Worm (Caenorhabditis elegans) whole organism, L2 larva: ENCODE measurements around the gene ddr-2.

Experiments
- C34F6.9 ChIP-seq: fragments of 150-350 bp; optimal IDR thresholded peaks from 2 replicates; lab custom pipeline; 2014; ENCODE audit warnings: missing biosample characterization, missing genetic modification characterization
- F13H6.1 ChIP-seq: sonication (generic microtip); optimal IDR thresholded peaks from 2 replicates; lab custom pipeline; 2016; ENCODE audit warnings: missing genetic modification characterization, missing compliant biosample characterization
- Y55F3AM.14 ChIP-seq: fragments of 200-800 bp; sonication (Bioruptor generic); optimal IDR thresholded peaks from 2 replicates; lab custom pipeline; 2018; ENCODE audit warnings: mild to moderate bottlenecking, missing genetic modification characterization, missing compliant biosample characterization
- ZK546.5 ChIP-seq: sonication (generic microtip); optimal IDR thresholded peaks from 2 replicates; lab custom pipeline; 2017; ENCODE audit warnings: missing biosample characterization, missing genetic modification characterization
- alr-1 ChIP-seq: fragments of 150-350 bp; optimal IDR thresholded peaks from 2 replicates; lab custom pipeline; 2014; ENCODE audit warnings: missing biosample characterization, missing genetic modification characterization
- aly-2 ChIP-seq: fragments of 150-350 bp; optimal IDR thresholded peaks from 2 replicates; lab custom pipeline; 2014; ENCODE audit warnings: missing biosample characterization, missing genetic modification characterization
- ama-1 ChIP-seq: fragments of 150-350 bp; optimal IDR thresholded peaks from 2 replicates; lab custom pipeline; 2018; ENCODE audit warnings: inconsistent platforms
- crh-2 ChIP-seq: sonication (generic microtip); optimal IDR thresholded peaks from 2 replicates; lab custom pipeline; 2017; ENCODE audit warnings: missing biosample characterization, missing genetic modification characterization
- dmd-4 ChIP-seq: sonication (generic microtip); optimal IDR thresholded peaks from 2 replicates; lab custom pipeline; 2017; ENCODE audit warnings: missing biosample characterization, missing genetic modification characterization
- elt-1 ChIP-seq: fragments of 150-350 bp; optimal IDR thresholded peaks from 2 replicates; lab custom pipeline; 2014; ENCODE audit warnings: missing biosample characterization, missing genetic modification characterization
- elt-3 ChIP-seq: sonication (generic microtip); optimal IDR thresholded peaks from 2 replicates; lab custom pipeline; 2017; ENCODE audit warnings: missing biosample characterization, missing genetic modification characterization
- fos-1 ChIP-seq: fragments of 150-350 bp; optimal IDR thresholded peaks from 2 replicates; lab custom pipeline; 2014; ENCODE audit warnings: missing biosample characterization, missing genetic modification characterization
- gmeb-1 ChIP-seq: fragments of 150-350 bp; optimal IDR thresholded peaks from 2 replicates; lab custom pipeline; 2014; ENCODE audit warnings: missing biosample characterization, missing genetic modification characterization
- lin-39 ChIP-seq: fragments of 150-350 bp; optimal IDR thresholded peaks from 2 replicates; lab custom pipeline; 2014; ENCODE audit warnings: missing biosample characterization, missing genetic modification reagents, missing genetic modification characterization
- lsy-2 ChIP-seq, 2 experiments: fragments of 150-350 bp in 1 of 2; sonication (generic microtip) in 1 of 2; optimal IDR thresholded peaks; 2 replicates each; lab custom pipeline; 2014 to 2017; ENCODE audit warnings: missing biosample characterization in 2 of 2, missing genetic modification characterization in 2 of 2
- mab-5 ChIP-seq: fragments of 150-350 bp; optimal IDR thresholded peaks from 2 replicates; lab custom pipeline; 2014; ENCODE audit warnings: missing biosample characterization, missing genetic modification characterization
- mbf-1 ChIP-seq: sonication (generic microtip); optimal IDR thresholded peaks from 2 replicates; lab custom pipeline; 2017; ENCODE audit warnings: missing biosample characterization, missing genetic modification characterization
- nhr-11 ChIP-seq: fragments of 150-350 bp; optimal IDR thresholded peaks from 2 replicates; lab custom pipeline; 2014; ENCODE audit warnings: missing biosample characterization, missing genetic modification characterization
- nhr-21 ChIP-seq: fragments of 150-350 bp; optimal IDR thresholded peaks from 2 replicates; lab custom pipeline; 2014; ENCODE audit warnings: missing biosample characterization, missing genetic modification characterization
- nhr-237 ChIP-seq: fragments of 150-350 bp; optimal IDR thresholded peaks from 2 replicates; lab custom pipeline; 2014; ENCODE audit warnings: missing biosample characterization, missing genetic modification characterization
- nhr-25 ChIP-seq: fragments of 150-350 bp; sonication (generic microtip); optimal IDR thresholded peaks from 3 replicates; lab custom pipeline; 2014; ENCODE audit warnings: missing biosample characterization, missing genetic modification characterization
- nhr-6 ChIP-seq: fragments of 150-350 bp; optimal IDR thresholded peaks from 2 replicates; lab custom pipeline; 2014; ENCODE audit warnings: missing biosample characterization, missing genetic modification characterization
- nhr-77 ChIP-seq: fragments of 150-350 bp; optimal IDR thresholded peaks from 2 replicates; lab custom pipeline; 2014; ENCODE audit warnings: missing biosample characterization, missing genetic modification characterization
- sem-4 ChIP-seq: fragments of 150-350 bp; optimal IDR thresholded peaks from 2 replicates; lab custom pipeline; 2014; ENCODE audit warnings: missing biosample characterization, missing genetic modification reagents, missing genetic modification characterization
- skn-1 ChIP-seq: sonication (generic microtip); optimal IDR thresholded peaks from 2 replicates; lab custom pipeline; 2017; ENCODE audit warnings: missing biosample characterization, missing genetic modification characterization
- sma-3 ChIP-seq: sonication (generic microtip); optimal IDR thresholded peaks from 2 replicates; lab custom pipeline; 2016; ENCODE audit warnings: missing genetic modification reagents, missing genetic modification characterization, missing compliant biosample characterization
- sma-9 ChIP-seq, 2 experiments: fragments of 150-350 bp in 1 of 2; sonication (generic microtip) in 1 of 2; optimal IDR thresholded peaks; 2 replicates each; lab custom pipeline; 2014 to 2016; ENCODE audit warnings: missing genetic modification characterization in 2 of 2, mild to moderate bottlenecking in 1 of 2, missing biosample characterization in 1 of 2, missing compliant biosample characterization in 1 of 2, missing genetic modification reagents in 1 of 2, moderate library complexity in 1 of 2
- snpc-4 ChIP-seq: fragments of 150-350 bp; optimal IDR thresholded peaks from 2 replicates; lab custom pipeline; 2014; ENCODE audit warnings: missing biosample characterization, missing genetic modification characterization
- unc-39 ChIP-seq: fragments of 150-350 bp; optimal IDR thresholded peaks from 2 replicates; lab custom pipeline; 2014; ENCODE audit warnings: missing biosample characterization, missing genetic modification characterization
- unc-55 ChIP-seq: fragments of 150-350 bp; sonication (generic microtip); optimal IDR thresholded peaks from 3 replicates; lab custom pipeline; 2014; ENCODE audit warnings: missing biosample characterization, missing genetic modification reagents, missing genetic modification characterization
- unc-62 ChIP-seq: fragments of 150-350 bp; optimal IDR thresholded peaks from 2 replicates; lab custom pipeline; 2014; ENCODE audit warnings: missing biosample characterization, missing genetic modification reagents, missing genetic modification characterization
- zag-1 ChIP-seq: fragments of 150-350 bp; optimal IDR thresholded peaks from 2 replicates; lab custom pipeline; 2014; ENCODE audit warnings: missing biosample characterization, missing genetic modification characterization
- ztf-1 ChIP-seq: fragments of 200-800 bp; sonication (Bioruptor generic); conservative IDR thresholded peaks from 2 replicates; pipeline ENCODE4 v1.3.6; 2022; ENCODE audit warnings: missing genetic modification characterization, missing compliant biosample characterization
- ztf-11 ChIP-seq: sonication (generic microtip); optimal IDR thresholded peaks from 2 replicates; lab custom pipeline; 2017; ENCODE audit warnings: missing biosample characterization, missing genetic modification characterization
- ztf-4 ChIP-seq: fragments of 150-350 bp; optimal IDR thresholded peaks from 2 replicates; lab custom pipeline; 2014; ENCODE audit warnings: missing biosample characterization, missing genetic modification characterization

ddr-2 gene

ce11 chrX:3290147-3290546, 25.0 kb upstream of the ddr-2 start:
- TF ChIP-seq fos-1 (tag; lab: Kevin White, UChicago) = peak; percentile 83
- TF ChIP-seq lsy-2 (tag; optimal IDR thresholded peaks at IDR 0.05; lab: Kevin White, UChicago) = no peak
- TF ChIP-seq gmeb-1 (tag; lab: Kevin White, UChicago) = peak; percentile 50
- no peak for TF ChIP-seq ztf-1 (GFP tag; lab: Robert Waterston, UW)
- no peak for TF ChIP-seq snpc-4 (tag; lab: Kevin White, UChicago)
- TF ChIP-seq unc-62 (GFP tag; lab: Kevin White, UChicago) = no peak
- TF ChIP-seq zag-1 (tag; lab: Kevin White, UChicago) = no peak
- TF ChIP-seq F13H6.1 (tag; lab: Kevin White, UChicago) = peak; percentile 36
- no peak for TF ChIP-seq nhr-6 (tag; lab: Kevin White, UChicago)
- TF ChIP-seq nhr-237 = no peak
- TF ChIP-seq alr-1 (tag; lab: Kevin White, UChicago) = no peak
- no peak for TF ChIP-seq Y55F3AM.14 (GFP tag; lab: Kevin White, UChicago)
- no peak for TF ChIP-seq C34F6.9 (tag; lab: Kevin White, UChicago)
- TF ChIP-seq unc-39 (tag; lab: Kevin White, UChicago) = no peak
- TF ChIP-seq sma-3 (GFP tag; lab: Kevin White, UChicago) = peak; percentile 18
- peak; percentile 85 for TF ChIP-seq sma-9 (GFP tag; optimal IDR thresholded peaks at IDR 0.05; lab: Kevin White, UChicago)
- no peak for TF ChIP-seq sma-9 (tag; optimal IDR thresholded peaks at IDR 0.05; lab: Kevin White, UChicago)
- TF ChIP-seq mbf-1 (tag; lab: Kevin White, UChicago) = no peak
- no peak for TF ChIP-seq elt-3 (tag; lab: Kevin White, UChicago)
- no peak for TF ChIP-seq elt-1 (tag; lab: Kevin White, UChicago)
- TF ChIP-seq aly-2 (tag; lab: Kevin White, UChicago) = no peak
- TF ChIP-seq nhr-21 (tag; lab: Kevin White, UChicago) = no peak
- no peak for TF ChIP-seq ZK546.5
- TF ChIP-seq skn-1 (tag; lab: Kevin White, UChicago) = no peak
- TF ChIP-seq crh-2 (tag; lab: Kevin White, UChicago) = peak; percentile 46

ce11 chrX:3291948-3292347, 23.2 kb upstream of the ddr-2 start:
- TF ChIP-seq dmd-4 (tag; lab: Kevin White, UChicago) (no peak), lin-39 (tag; lab: Kevin White, UChicago) (no peak), aly-2 (tag; lab: Kevin White, UChicago) (no peak), sem-4 (tag; lab: Kevin White, UChicago) (no peak), nhr-11 (tag; lab: Kevin White, UChicago) (no peak), ztf-11 (no peak), unc-39 (tag; lab: Kevin White, UChicago) (no peak), nhr-77 (tag; lab: Kevin White, UChicago) (no peak), ztf-4 (tag; lab: Kevin White, UChicago) (no peak), unc-55 (GFP tag; lab: Kevin White, UChicago) (no peak)

- TF ChIP-seq mbf-1 (tag; lab: Kevin White, UChicago) (no peak), fos-1 (tag; lab: Kevin White, UChicago) (no peak), zag-1 (tag; lab: Kevin White, UChicago) (no peak), nhr-25 (no peak), sma-9 (GFP tag; optimal IDR thresholded peaks at IDR 0.05; lab: Kevin White, UChicago) (no peak), sma-9 (tag; optimal IDR thresholded peaks at IDR 0.05; lab: Kevin White, UChicago) (no peak), lsy-2 (tag; optimal IDR thresholded peaks at IDR 0.05; lab: Kevin White, UChicago) (no peak), ama-1 (lab: Kevin White, UChicago) (no peak), nhr-6 (tag; lab: Kevin White, UChicago) (no peak), Y55F3AM.14 (GFP tag; lab: Kevin White, UChicago) (no peak), elt-3 (tag; lab: Kevin White, UChicago) (no peak), C34F6.9 (tag; lab: Kevin White, UChicago) (no peak), ztf-1 (GFP tag; lab: Robert Waterston, UW) (no peak), unc-55 (GFP tag; lab: Kevin White, UChicago) (no peak)
These were observed 18.9 kb upstream of the ddr-2 start, which contains the start of gene K09C4.2 for ce11 chrX:3296182-3296581. Gene K09C4.2 (plus strand): TSS chrX:3296482.

ce11 chrX:3297812-3298211, 17.3 kb upstream of the ddr-2 start:
- TF ChIP-seq ztf-1 (GFP tag; lab: Robert Waterston, UW) (no peak), gmeb-1 (tag; lab: Kevin White, UChicago) (peak; percentile 26), mab-5 (tag; lab: Kevin White, UChicago) (no peak), elt-3 (tag; lab: Kevin White, UChicago) (no peak), fos-1 (tag; lab: Kevin White, UChicago) (peak; percentile 88), nhr-25 (no peak), lin-39 (tag; lab: Kevin White, UChicago) (no peak), sma-9 (GFP tag; optimal IDR thresholded peaks at IDR 0.05; lab: Kevin White, UChicago) (peak; percentile 90), sma-9 (tag; optimal IDR thresholded peaks at IDR 0.05; lab: Kevin White, UChicago) (no peak), mbf-1 (tag; lab: Kevin White, UChicago) (no peak)
